Worm (Caenorhabditis elegans): ENCODE measurements around the gene F36H1.3.

F36H1.3 gene

ce11 chrIV:11062984-11063613 lies 13.2 kb downstream of the F36H1.3 start:
- TF ChIP-seq unc-62 (GFP tag; optimal IDR thresholded peaks at IDR 0.05 in 1 of 2) (peak in 1 of 2 experiments; percentile 94), unc-62 (tag; optimal IDR thresholded peaks at IDR 0.05) (no peak), F44E2.7 (GFP tag; IDR thresholded peaks at IDR 0.05) (no peak), nhr-237 (tag; optimal IDR thresholded peaks at IDR 0.05) (no peak), D1046.2 (GFP tag; IDR thresholded peaks at IDR 0.05) (no peak), daf-16 (GFP tag; optimal IDR thresholded peaks at IDR 0.05) (peak in 1 of 2 experiments; percentile 78), daf-16 (tag; optimal IDR thresholded peaks at IDR 0.05) (no peak), attf-4 (tag; optimal IDR thresholded peaks at IDR 0.05) (no peak), aly-2 (tag; optimal IDR thresholded peaks at IDR 0.05) (no peak), egl-27 (tag; optimal IDR thresholded peaks at IDR 0.05) (no peak), hif-1 (tag; optimal IDR thresholded peaks at IDR 0.05) (no peak), ama-1 (optimal IDR thresholded peaks at IDR 0.05) (peak; percentile 48), mdt-29 (GFP tag; IDR thresholded peaks at IDR 0.05) (no peak), snpc-1.2 (GFP tag; IDR thresholded peaks at IDR 0.05) (no peak), duxl-1 (tag; optimal IDR thresholded peaks at IDR 0.05; ENCODE audit: poor library complexity) (no peak), nhr-102 (tag; optimal IDR thresholded peaks at IDR 0.05) (no peak), F26F4.8 (GFP tag; conservative IDR thresholded peaks at IDR 0.05) (no peak), unc-39 (tag; optimal IDR thresholded peaks at IDR 0.05) (no peak), T20F7.1 (GFP tag; optimal IDR thresholded peaks at IDR 0.05) (no peak), T26A8.4 (GFP tag; IDR thresholded peaks at IDR 0.05) (peak; percentile 66; the same call in 1 of the 2 replicates), lin-39 (tag; optimal IDR thresholded peaks at IDR 0.05) (no peak), hmg-1.1 (GFP tag; IDR thresholded peaks at IDR 0.05) (no peak), dmd-6 (GFP tag; IDR thresholded peaks at IDR 0.05) (no peak), dpl-1 (GFP tag; optimal IDR thresholded peaks at IDR 0.05) (no peak)

- TF ChIP-seq hmg-1.1 (GFP tag; IDR thresholded peaks at IDR 0.05) = no peak
- TF ChIP-seq hlh-11 (tag; optimal IDR thresholded peaks at IDR 0.05) = no peak
- TF ChIP-seq daf-16 (GFP tag; optimal IDR thresholded peaks at IDR 0.05) = peak in 1 of 2 experiments; percentile 91
- TF ChIP-seq daf-16 (tag; optimal IDR thresholded peaks at IDR 0.05) = no peak
- TF ChIP-seq ama-1 (optimal IDR thresholded peaks at IDR 0.05) = peak; percentile 57
- peak; percentile 67 for TF ChIP-seq nhr-11 (tag; optimal IDR thresholded peaks at IDR 0.05)
- TF ChIP-seq lsy-2 (tag; optimal IDR thresholded peaks at IDR 0.05) = no peak
- no peak for TF ChIP-seq php-3 (GFP tag; IDR thresholded peaks at IDR 0.05)
- TF ChIP-seq cey-2 (tag; optimal IDR thresholded peaks at IDR 0.05; ENCODE audit: borderline replicate concordance, insufficient read depth) = no peak
- TF ChIP-seq duxl-1 (tag; optimal IDR thresholded peaks at IDR 0.05; ENCODE audit: poor library complexity) = no peak
Measured at ce11 chrIV:11063962-11064361, 14.0 kb downstream of the F36H1.3 start, which contains the start of gene ttr-16. Gene ttr-16 (minus strand): TSS chrIV:11064137.

ce11 chrIV:11067003-11067402 lies 17.1 kb downstream of the F36H1.3 start, which contains the start of gene ttr-17:
Gene ttr-17 (minus strand): TSS chrIV:11067026.
- TF ChIP-seq daf-16 (GFP tag; optimal IDR thresholded peaks at IDR 0.05) (peak in 1 of 2 experiments; percentile 83), daf-16 (tag; optimal IDR thresholded peaks at IDR 0.05) (no peak), R02D3.7 (tag; optimal IDR thresholded peaks at IDR 0.05) (no peak)

- TF ChIP-seq ceh-20 (GFP tag; IDR thresholded peaks at IDR 0.05) (peak; percentile 79), hif-1 (tag; optimal IDR thresholded peaks at IDR 0.05) (no peak), dmd-6 (GFP tag; IDR thresholded peaks at IDR 0.05) (no peak), nhr-77 (tag; optimal IDR thresholded peaks at IDR 0.05) (no peak), madf-9 (GFP tag; conservative IDR thresholded peaks at IDR 0.05) (no peak), unc-62 (GFP tag; optimal IDR thresholded peaks at IDR 0.05 in 1 of 2) (peak in 1 of 2 experiments; percentile 100), unc-62 (tag; optimal IDR thresholded peaks at IDR 0.05) (no peak), hlh-11 (tag; optimal IDR thresholded peaks at IDR 0.05) (peak; percentile 42), dmd-8 (GFP tag; IDR thresholded peaks at IDR 0.05) (no peak), hlh-30 (tag; optimal IDR thresholded peaks at IDR 0.05; ENCODE audit: insufficient read depth) (peak; percentile 57), attf-4 (tag; optimal IDR thresholded peaks at IDR 0.05) (no peak), zip-11 (GFP tag; IDR thresholded peaks at IDR 0.05) (no peak), nhr-11 (tag; optimal IDR thresholded peaks at IDR 0.05) (peak; percentile 93), daf-16 (GFP tag; optimal IDR thresholded peaks at IDR 0.05) (peak in 1 of 2 experiments; percentile 96), daf-16 (tag; optimal IDR thresholded peaks at IDR 0.05) (no peak)
Measured at ce11 chrIV:11068314-11068713, 18.4 kb downstream of the F36H1.3 start.
